Worm (Caenorhabditis elegans): Measurements from ENCODE around the gene nprt-1.
A peak's percentile ranks its signal among the peaks of the same experiment; 100 is the strongest.
"Not testable (repeated sequence)": the region's sequence is repeated elsewhere in the genome, so short reads cannot be mapped to it uniquely, and the experiment has no call there.

The nprt-1 gene

ce11 chrIV:2895986-2896660, 5.9 kb upstream of the nprt-1 start:
- TF ChIP-seq pha-4 (tag; optimal IDR thresholded peaks at IDR 0.05) (peak; percentile 11), elt-2 (tag; optimal IDR thresholded peaks at IDR 0.05) (peak; percentile 8)

- TF ChIP-seq ztf-4, nhr-28, nhr-25 (tag; optimal IDR thresholded peaks at IDR 0.05): not testable (repeated sequence)
Observed at ce11 chrIV:2894630-2895029, 4.4 kb upstream of the nprt-1 start, which contains the start of gene Y54G2A.19. Gene Y54G2A.19 (minus strand): TSS chrIV:2894730.

DNA sequence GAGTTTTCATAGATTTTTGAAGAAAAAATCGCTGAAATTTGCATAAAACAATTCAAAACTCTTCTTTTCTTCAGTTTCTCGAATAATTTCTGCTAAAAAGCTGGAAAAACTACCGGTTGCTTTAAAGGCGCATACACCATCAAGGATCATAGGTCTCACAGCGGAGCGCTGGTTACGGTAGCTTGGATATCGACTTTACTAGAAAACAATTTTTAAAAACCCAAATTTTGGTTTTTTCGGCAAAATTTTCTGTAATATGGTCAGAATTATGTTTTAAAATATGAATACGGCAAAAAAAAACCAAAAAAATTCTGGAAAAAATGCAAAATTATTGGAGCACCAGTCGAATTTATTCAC, 3.2 kb upstream of the nprt-1 start:
- no peak for TF ChIP-seq ceh-16 (tag; optimal IDR thresholded peaks at IDR 0.05)
- no peak for TF ChIP-seq zag-1 (tag; optimal IDR thresholded peaks at IDR 0.05)
- no peak for TF ChIP-seq elt-3 (tag; optimal IDR thresholded peaks at IDR 0.05)
- no peak for TF ChIP-seq sea-2 (GFP tag; optimal IDR thresholded peaks at IDR 0.05)

DNA sequence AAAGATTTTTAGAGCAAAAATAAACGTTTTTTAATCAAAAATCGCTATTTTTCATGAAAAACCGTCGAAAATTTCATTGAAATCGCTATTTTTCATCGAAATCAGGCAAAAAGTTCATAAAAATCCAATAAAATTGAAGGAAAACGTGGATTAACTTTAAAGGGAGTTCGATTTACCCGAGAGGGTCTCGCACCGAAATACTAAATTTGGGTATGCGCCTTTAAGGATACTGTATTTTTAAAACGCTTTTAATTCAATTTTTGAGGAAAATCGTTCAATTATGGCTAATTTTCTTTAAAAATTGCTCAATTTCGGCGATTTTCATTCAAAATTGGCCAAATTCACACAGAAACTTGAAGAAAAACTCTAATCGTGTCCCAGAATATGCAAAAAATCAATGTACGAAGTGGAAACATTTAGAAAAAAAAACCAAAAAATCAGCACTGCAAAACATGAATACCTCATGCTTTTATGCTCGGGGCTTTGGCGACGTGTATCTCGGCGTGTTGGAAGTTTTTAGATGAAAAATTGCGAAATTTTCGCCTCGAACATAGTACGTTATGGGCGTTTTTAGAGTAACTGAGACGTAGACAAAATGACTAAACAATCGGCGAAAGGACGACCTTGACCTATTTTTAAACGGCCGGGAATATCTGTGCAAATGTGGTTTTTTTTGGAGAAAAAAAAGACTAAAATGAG, 2.7 kb upstream of the nprt-1 start:
- TF ChIP-seq nhr-77 (tag; optimal IDR thresholded peaks at IDR 0.05), result no peak
- peak; percentile 53 for TF ChIP-seq nhr-23 (tag; optimal IDR thresholded peaks at IDR 0.05)
- no peak for TF ChIP-seq fkh-2 (tag; optimal IDR thresholded peaks at IDR 0.05)
- no peak for TF ChIP-seq nhr-28 (tag; optimal IDR thresholded peaks at IDR 0.05)
- no peak for TF ChIP-seq fos-1 (tag; optimal IDR thresholded peaks at IDR 0.05)
- no peak for TF ChIP-seq ztf-4 (tag; optimal IDR thresholded peaks at IDR 0.05)
- TF ChIP-seq hmg-11 (tag; optimal IDR thresholded peaks at IDR 0.05), result no peak
- TF ChIP-seq unc-39 (tag; optimal IDR thresholded peaks at IDR 0.05), result no peak
- TF ChIP-seq unc-62 (GFP tag; optimal IDR thresholded peaks at IDR 0.05), result no peak
- TF ChIP-seq ZK546.5 (tag; optimal IDR thresholded peaks at IDR 0.05), result no peak
- TF ChIP-seq nhr-25 (tag; optimal IDR thresholded peaks at IDR 0.05), result peak; percentile 10
- TF ChIP-seq mdl-1 (tag; optimal IDR thresholded peaks at IDR 0.05), result no peak

- peak; percentile 28 for TF ChIP-seq ceh-28 (tag; optimal IDR thresholded peaks at IDR 0.05)
- TF ChIP-seq pha-4 (tag; optimal IDR thresholded peaks at IDR 0.05), result peak; percentile 35
- TF ChIP-seq skn-1 (tag; optimal IDR thresholded peaks at IDR 0.05), result no peak
- TF ChIP-seq elt-2 (tag; optimal IDR thresholded peaks at IDR 0.05), result peak; percentile 35
Observed at ce11 chrIV:2892395-2892786, 2.1 kb upstream of the nprt-1 start, which contains the start of gene Y54G2A.18. Gene Y54G2A.18 (minus strand): TSS chrIV:2892495.

DNA sequence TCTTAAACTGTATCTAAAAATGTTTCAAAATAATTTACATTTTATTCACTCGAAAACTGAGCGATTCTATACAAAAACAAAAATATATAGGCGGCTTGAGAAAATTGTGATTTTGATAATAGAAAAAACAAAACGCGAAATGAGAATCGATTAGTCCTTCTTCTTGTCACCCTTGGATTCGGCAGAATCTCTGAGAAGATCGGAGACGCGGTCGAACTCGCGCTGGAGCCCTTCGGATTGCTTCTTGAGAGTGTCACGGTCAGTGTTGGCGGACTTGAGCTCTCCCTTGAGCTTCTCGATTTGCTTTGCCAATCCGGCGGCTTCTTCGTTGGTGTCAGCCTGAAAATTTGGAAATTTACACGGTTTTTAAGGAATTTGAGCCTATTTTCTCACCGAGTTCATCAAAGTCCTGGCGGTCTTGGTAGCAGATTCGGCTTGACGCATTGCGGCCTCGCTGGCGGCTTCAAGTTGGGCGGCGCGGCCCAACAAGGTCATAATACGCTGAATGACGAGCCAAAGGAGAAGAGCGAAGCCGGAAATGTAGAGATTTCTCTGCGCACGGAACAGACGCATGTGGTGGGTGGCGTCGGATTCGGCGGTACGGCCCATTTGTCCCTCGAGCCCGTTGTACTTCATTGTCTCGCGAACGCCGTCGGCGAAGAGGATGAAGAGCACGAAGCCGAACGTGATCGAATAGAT, 1.4 kb upstream of the nprt-1 start:
- TF ChIP-seq skn-1 (tag; optimal IDR thresholded peaks at IDR 0.05) (no peak), elt-2 (tag; optimal IDR thresholded peaks at IDR 0.05) (no peak), jun-1 (tag; optimal IDR thresholded peaks at IDR 0.05) (no peak), ZK546.5 (tag; optimal IDR thresholded peaks at IDR 0.05) (no peak), tbx-2 (tag; optimal IDR thresholded peaks at IDR 0.05) (no peak), daf-12 (tag; optimal IDR thresholded peaks at IDR 0.05) (no peak), zag-1 (tag; optimal IDR thresholded peaks at IDR 0.05) (no peak), nhr-67 (tag; optimal IDR thresholded peaks at IDR 0.05) (no peak), ceh-82 (tag; optimal IDR thresholded peaks at IDR 0.05) (no peak), nhr-77 (tag; optimal IDR thresholded peaks at IDR 0.05) (no peak), ceh-28 (tag; optimal IDR thresholded peaks at IDR 0.05) (no peak), ceh-16 (tag; optimal IDR thresholded peaks at IDR 0.05) (no peak), mml-1 (tag; optimal IDR thresholded peaks at IDR 0.05) (no peak), nhr-11 (tag; optimal IDR thresholded peaks at IDR 0.05) (no peak), egl-5 (tag; optimal IDR thresholded peaks at IDR 0.05) (no peak), nhr-76 (tag; optimal IDR thresholded peaks at IDR 0.05) (no peak)

All from whole organism, L3 larva.